Worm (Caenorhabditis elegans): ENCODE measurements around the gene Y57G11C.14.

DNA sequence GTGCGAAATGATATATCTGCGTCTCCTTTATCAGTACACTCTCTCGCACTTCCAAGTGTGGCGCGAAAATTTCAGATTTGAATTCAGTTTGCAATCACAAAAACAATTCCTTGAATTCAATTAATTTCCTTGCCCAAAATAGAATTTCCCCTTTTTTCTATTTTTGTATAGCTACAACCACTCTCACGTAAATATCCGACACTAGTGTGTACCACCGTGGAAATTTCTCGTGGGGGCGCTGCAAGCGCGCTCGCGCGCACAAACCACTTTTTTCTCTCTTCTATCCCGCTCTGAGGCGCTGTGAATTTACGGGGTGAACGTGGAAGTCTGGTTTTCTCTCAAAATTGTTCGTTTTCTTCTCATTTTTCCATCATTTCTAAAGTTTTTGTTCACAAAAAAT is 17.6 kb upstream of the Y57G11C.14 start, which contains the start of gene Y57G11C.8:
- TF ChIP-seq unc-62 (GFP tag; optimal IDR thresholded peaks at IDR 0.05), result no peak
- TF ChIP-seq zag-1 (tag; optimal IDR thresholded peaks at IDR 0.05), result no peak
- TF ChIP-seq ama-1 (optimal IDR thresholded peaks at IDR 0.05), result no peak
- TF ChIP-seq lin-39 (tag; optimal IDR thresholded peaks at IDR 0.05), result no peak
- TF ChIP-seq egl-27 (tag; optimal IDR thresholded peaks at IDR 0.05), result no peak
- no peak for TF ChIP-seq pha-4 (tag; optimal IDR thresholded peaks at IDR 0.05)
- no peak for TF ChIP-seq pqm-1 (tag; optimal IDR thresholded peaks at IDR 0.05)
- TF ChIP-seq nfya-1 (tag; optimal IDR thresholded peaks at IDR 0.05; ENCODE audit: insufficient read depth), result no peak
- no peak for TF ChIP-seq elt-3 (tag; optimal IDR thresholded peaks at IDR 0.05)
- no peak for TF ChIP-seq fkh-10 (GFP tag; optimal IDR thresholded peaks at IDR 0.05)

Measured in whole organism, L3 larva.